Fruit fly (Drosophila melanogaster): ENCODE measurements around the gene Ude.

DNA sequence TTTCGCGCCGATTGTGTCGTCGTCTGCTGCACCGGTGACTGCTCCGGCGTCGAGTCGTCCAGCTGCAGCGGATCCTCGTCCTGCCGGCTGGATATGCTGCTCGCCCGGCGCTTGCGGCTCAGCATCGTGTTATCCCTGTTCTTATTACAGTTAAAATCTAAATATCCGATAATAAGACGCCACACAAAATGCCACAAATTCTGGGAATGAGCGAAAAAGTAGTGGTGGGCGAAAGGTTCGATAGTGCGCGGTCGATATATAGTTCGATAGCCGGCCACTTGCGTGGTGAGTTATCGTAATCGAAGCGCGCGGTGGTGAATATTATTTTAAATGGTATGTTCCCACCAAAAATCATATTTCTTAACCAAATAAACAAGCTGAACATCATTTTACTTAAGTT, 5.6 kb upstream of the Ude start, which contains the start of gene polybromo:
- TF ChIP-seq psq (optimal IDR thresholded peaks at IDR 0.05) (no peak), Myc (optimal IDR thresholded peaks at IDR 0.05) (no peak)
